Worm (Caenorhabditis elegans) whole organism, L3 larva: ENCODE data around the gene hgrs-1.

Source experiments
- R02D3.7 ChIP-seq: fragments of 150-350 bp; optimal IDR thresholded peaks from 2 replicates; lab custom pipeline; 2014; ENCODE audit warnings: missing biosample characterization, missing genetic modification characterization
- ZK546.5 ChIP-seq: sonication (generic microtip); optimal IDR thresholded peaks from 2 replicates; lab custom pipeline; 2017; ENCODE audit warnings: missing biosample characterization, missing genetic modification characterization
- ama-1 ChIP-seq: fragments of 150-350 bp; optimal IDR thresholded peaks from 2 replicates; lab custom pipeline; 2018
- ceh-16 ChIP-seq: sonication (generic microtip); optimal IDR thresholded peaks from 2 replicates; lab custom pipeline; 2017; ENCODE audit warnings: missing biosample characterization, missing genetic modification characterization
- ceh-9 ChIP-seq: sonication (generic microtip); optimal IDR thresholded peaks from 2 replicates; lab custom pipeline; 2018; ENCODE audit warnings: missing biosample characterization, missing genetic modification characterization
- egl-27 ChIP-seq: sonication (generic microtip); optimal IDR thresholded peaks from 4 replicates; lab custom pipeline; 2017; ENCODE audit warnings: missing biosample characterization, missing genetic modification reagents, missing genetic modification characterization
- egl-5 ChIP-seq: fragments of 150-350 bp; optimal IDR thresholded peaks from 2 replicates; lab custom pipeline; 2017; ENCODE audit warnings: missing biosample characterization, missing genetic modification reagents, missing genetic modification characterization, inconsistent platforms
- elt-1 ChIP-seq: fragments of 150-350 bp; optimal IDR thresholded peaks from 2 replicates; lab custom pipeline; 2014; ENCODE audit warnings: missing biosample characterization, missing genetic modification characterization
- elt-2 ChIP-seq: sonication (generic microtip); optimal IDR thresholded peaks from 2 replicates; lab custom pipeline; 2016; ENCODE audit warnings: missing genetic modification reagents, mild to moderate bottlenecking, missing genetic modification characterization, missing compliant biosample characterization
- elt-3 ChIP-seq, 3 experiments: fragments of 150-350 bp in 1 of 3; sonication (generic microtip) in 2 of 3; optimal IDR thresholded peaks; 2 replicates in 2 of 3; 4 replicates in 1 of 3; lab custom pipeline; 2014 to 2017; ENCODE audit warnings: missing biosample characterization in 3 of 3, missing genetic modification characterization in 3 of 3
- fkh-10 ChIP-seq: sonication (generic microtip); optimal IDR thresholded peaks from 2 replicates; lab custom pipeline; 2017; ENCODE audit warnings: missing biosample characterization, missing genetic modification reagents, missing genetic modification characterization
- fos-1 ChIP-seq: fragments of 150-350 bp; optimal IDR thresholded peaks from 2 replicates; lab custom pipeline; 2014; ENCODE audit warnings: missing biosample characterization, missing genetic modification characterization
- hmg-11 ChIP-seq: sonication (generic microtip); optimal IDR thresholded peaks from 2 replicates; lab custom pipeline; 2016; ENCODE audit warnings: missing genetic modification characterization, missing compliant biosample characterization
- jun-1 ChIP-seq: fragments of 150-350 bp; optimal IDR thresholded peaks from 2 replicates; lab custom pipeline; 2014; ENCODE audit warnings: missing biosample characterization, missing genetic modification reagents, missing genetic modification characterization
- lin-15B ChIP-seq: fragments of 150-350 bp; optimal IDR thresholded peaks from 2 replicates; lab custom pipeline; 2014; ENCODE audit warnings: missing biosample characterization, missing genetic modification characterization
- lin-39 ChIP-seq: fragments of 150-350 bp; optimal IDR thresholded peaks from 2 replicates; lab custom pipeline; 2018; ENCODE audit warnings: missing biosample characterization, missing genetic modification reagents, missing genetic modification characterization
- lsy-12 ChIP-seq: sonication (generic microtip); optimal IDR thresholded peaks from 2 replicates; lab custom pipeline; 2016; ENCODE audit warnings: mild to moderate bottlenecking, missing genetic modification characterization, missing compliant biosample characterization
- mdl-1 ChIP-seq: fragments of 150-350 bp; optimal IDR thresholded peaks from 2 replicates; lab custom pipeline; 2014; ENCODE audit warnings: missing biosample characterization, missing genetic modification characterization
- mml-1 ChIP-seq: fragments of 150-350 bp; sonication (generic microtip); optimal IDR thresholded peaks from 3 replicates; lab custom pipeline; 2014; ENCODE audit warnings: missing biosample characterization, missing genetic modification characterization
- nfya-1 ChIP-seq: sonication (generic microtip); optimal IDR thresholded peaks from 2 replicates; lab custom pipeline; 2017; ENCODE audit warnings: missing genetic modification characterization, mild to moderate bottlenecking, missing compliant biosample characterization, antibody characterized with exemption, moderate library complexity; ENCODE audit not compliant: insufficient read depth
- nhr-12 ChIP-seq: fragments of 150-350 bp; optimal IDR thresholded peaks from 2 replicates; lab custom pipeline; 2014; ENCODE audit warnings: missing biosample characterization, missing genetic modification characterization
- nhr-237 ChIP-seq: fragments of 150-350 bp; optimal IDR thresholded peaks from 2 replicates; lab custom pipeline; 2014; ENCODE audit warnings: missing biosample characterization, missing genetic modification characterization
- nhr-25 ChIP-seq: sonication (generic microtip); optimal IDR thresholded peaks from 2 replicates; lab custom pipeline; 2017; ENCODE audit warnings: missing biosample characterization, missing genetic modification characterization
- nhr-28 ChIP-seq: fragments of 150-350 bp; optimal IDR thresholded peaks from 2 replicates; lab custom pipeline; 2014; ENCODE audit warnings: missing biosample characterization, missing genetic modification characterization
- nhr-43 ChIP-seq: sonication (generic microtip); optimal IDR thresholded peaks from 2 replicates; lab custom pipeline; 2016; ENCODE audit warnings: mild to moderate bottlenecking, missing genetic modification characterization, missing compliant biosample characterization; ENCODE audit not compliant: poor library complexity, severe bottlenecking
- nhr-67 ChIP-seq: fragments of 150-350 bp; optimal IDR thresholded peaks from 2 replicates; lab custom pipeline; 2014; ENCODE audit warnings: missing biosample characterization, missing genetic modification characterization
- nhr-77 ChIP-seq: fragments of 150-350 bp; optimal IDR thresholded peaks from 2 replicates; lab custom pipeline; 2014; ENCODE audit warnings: missing biosample characterization, missing genetic modification characterization
- pha-4 ChIP-seq: fragments of 150-350 bp; optimal IDR thresholded peaks from 2 replicates; lab custom pipeline; 2014; ENCODE audit warnings: missing biosample characterization, missing genetic modification reagents, missing genetic modification characterization
- pqm-1 ChIP-seq: fragments of 150-350 bp; optimal IDR thresholded peaks from 2 replicates; lab custom pipeline; 2017; ENCODE audit warnings: missing biosample characterization, missing genetic modification characterization, inconsistent platforms
- sea-2 ChIP-seq: fragments of 150-350 bp; sonication (generic microtip); optimal IDR thresholded peaks from 4 replicates; lab custom pipeline; 2014; ENCODE audit warnings: missing biosample characterization, missing genetic modification reagents, missing genetic modification characterization
- skn-1 ChIP-seq: fragments of 150-350 bp; optimal IDR thresholded peaks from 2 replicates; lab custom pipeline; 2014; ENCODE audit warnings: missing biosample characterization, missing genetic modification characterization
- snpc-4 ChIP-seq: fragments of 150-350 bp; optimal IDR thresholded peaks from 2 replicates; lab custom pipeline; 2014; ENCODE audit warnings: missing biosample characterization, missing genetic modification characterization
- tbx-2 ChIP-seq: sonication (generic microtip); optimal IDR thresholded peaks from 2 replicates; lab custom pipeline; 2016; ENCODE audit warnings: mild to moderate bottlenecking, missing genetic modification characterization, missing compliant biosample characterization
- unc-62 ChIP-seq: fragments of 150-350 bp; sonication (generic microtip); optimal IDR thresholded peaks from 4 replicates; lab custom pipeline; 2014; ENCODE audit warnings: missing biosample characterization, missing genetic modification reagents, missing genetic modification characterization

Gene hgrs-1

DNA sequence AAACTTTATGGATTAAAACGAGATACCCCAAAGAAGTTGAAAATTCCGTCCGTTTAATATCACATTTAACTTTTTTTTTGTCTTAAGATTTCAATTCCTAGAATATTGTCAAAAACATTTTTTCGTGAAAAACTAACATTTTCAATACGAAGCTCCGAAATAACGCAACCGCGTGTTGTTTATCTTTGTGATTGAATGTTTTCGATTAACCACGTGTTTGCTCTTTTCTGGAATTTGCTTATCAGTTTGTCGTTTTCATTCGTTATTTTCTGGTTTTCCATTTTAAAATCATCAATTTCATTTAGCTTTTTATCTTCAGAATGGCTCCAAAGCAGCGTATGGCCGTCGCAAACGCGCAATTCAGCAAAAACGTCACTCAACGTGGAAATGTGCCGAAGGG lies 19.5 kb upstream of the hgrs-1 start, which contains the start of gene serp-1.2:
Gene serp-1.2, plus strand, starts transcription at position 318 of the 400 bp plus-strand sequence.
- peak; percentile 78 for TF ChIP-seq pqm-1
- no peak for TF ChIP-seq ceh-9 (tag; lab: Kevin White, UChicago)
- TF ChIP-seq ceh-16: no peak
- TF ChIP-seq fkh-10: no peak
- peak; percentile 80 for TF ChIP-seq elt-2 (tag; lab: Kevin White, UChicago)
- TF ChIP-seq pha-4 (tag; lab: Kevin White, UChicago): peak; percentile 77
- TF ChIP-seq nfya-1 (tag; lab: Kevin White, UChicago): peak; percentile 29
- no peak for TF ChIP-seq lsy-12
- TF ChIP-seq, all 47 proteins: peak for 4

DNA sequence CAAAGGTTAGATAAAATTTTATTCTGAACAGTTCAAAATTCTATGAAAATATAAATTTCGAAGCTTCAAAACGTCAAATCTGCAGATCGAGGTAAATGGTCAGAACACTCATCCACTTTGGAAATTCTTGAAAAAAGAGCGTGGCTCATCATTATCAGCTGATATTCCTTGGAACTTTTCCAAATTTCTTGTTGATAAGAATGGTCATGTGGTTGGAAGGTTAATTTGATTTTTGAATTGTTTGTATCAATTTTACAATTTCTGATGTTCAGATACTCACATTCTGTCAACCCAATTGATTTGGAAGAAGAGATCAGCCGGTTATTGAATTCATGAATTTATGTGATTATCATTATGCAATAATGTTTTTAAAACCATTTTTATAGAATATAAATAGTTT lies 17.2 kb upstream of the hgrs-1 start:
- no peak for TF ChIP-seq egl-5 (tag; lab: Kevin White, UChicago)
- TF ChIP-seq snpc-4: no peak
- no peak for TF ChIP-seq unc-62 (GFP tag; lab: Kevin White, UChicago)
- TF ChIP-seq elt-2 (tag; lab: Kevin White, UChicago): peak; percentile 52
- TF ChIP-seq pqm-1: peak; percentile 57
- TF ChIP-seq elt-3 (tag; optimal IDR thresholded peaks at IDR 0.05; lab: Kevin White, UChicago): no peak
- peak; percentile 25 for TF ChIP-seq pha-4 (tag; lab: Kevin White, UChicago)
- TF ChIP-seq nfya-1 (tag; lab: Kevin White, UChicago): no peak

- peak; percentile 36 for TF ChIP-seq nhr-25 (tag; lab: Kevin White, UChicago)
- no peak for TF ChIP-seq ZK546.5 (tag; lab: Kevin White, UChicago)
- TF ChIP-seq egl-5 (tag; lab: Kevin White, UChicago): peak; percentile 22
- no peak for TF ChIP-seq ama-1 (lab: Kevin White, UChicago)
- TF ChIP-seq pha-4 (tag; lab: Kevin White, UChicago): peak; percentile 47
These were observed 16.1 kb upstream of the hgrs-1 start, which contains the start of gene gpx-6 for ce11 chrIV:8221946-8222345. gpx-6 (plus strand) TSS chrIV:8222202.

ce11 chrIV:8219987-8220386 lies 14.1 kb upstream of the hgrs-1 start, which contains the start of gene ocr-2:
ocr-2 (minus strand) TSS chrIV:8220087.
- TF ChIP-seq fos-1 (tag; lab: Kevin White, UChicago): no peak
- TF ChIP-seq nhr-67 (tag; lab: Kevin White, UChicago): no peak
- TF ChIP-seq nhr-43 (tag; lab: Kevin White, UChicago): no peak
- no peak for TF ChIP-seq ceh-16
- no peak for TF ChIP-seq fkh-10
- no peak for TF ChIP-seq sea-2
- no peak for TF ChIP-seq egl-27 (tag; lab: Kevin White, UChicago)
- no peak for TF ChIP-seq mml-1 (tag; lab: Kevin White, UChicago)
- TF ChIP-seq hmg-11: no peak

ce11 chrIV:8211747-8212146 lies 5.9 kb upstream of the hgrs-1 start, which contains the start of gene C07G1.7:
C07G1.7 (minus strand) TSS chrIV:8211847.
- TF ChIP-seq elt-1 (tag; lab: Kevin White, UChicago): no peak
- no peak for TF ChIP-seq nhr-67 (tag; lab: Kevin White, UChicago)
- TF ChIP-seq nhr-28: no peak
- TF ChIP-seq R02D3.7: no peak
- no peak for TF ChIP-seq egl-5 (tag; lab: Kevin White, UChicago)
- TF ChIP-seq ceh-16: no peak
- no peak for TF ChIP-seq pha-4 (tag; lab: Kevin White, UChicago)
- no peak for TF ChIP-seq egl-27 (tag; lab: Kevin White, UChicago)
- TF ChIP-seq lsy-12: no peak
- TF ChIP-seq sea-2: no peak
- no peak for TF ChIP-seq lin-39 (tag; lab: Kevin White, UChicago)
- no peak for TF ChIP-seq nhr-43 (tag; lab: Kevin White, UChicago)
- TF ChIP-seq mml-1 (tag; lab: Kevin White, UChicago): no peak
- no peak for TF ChIP-seq mdl-1 (tag; lab: Kevin White, UChicago)
- no peak for TF ChIP-seq jun-1 (tag; lab: Kevin White, UChicago)
- TF ChIP-seq skn-1: no peak
- TF ChIP-seq tbx-2: no peak
- no peak for TF ChIP-seq nhr-77 (tag; lab: Kevin White, UChicago)
- TF ChIP-seq, all 47 proteins: peak for 0

DNA sequence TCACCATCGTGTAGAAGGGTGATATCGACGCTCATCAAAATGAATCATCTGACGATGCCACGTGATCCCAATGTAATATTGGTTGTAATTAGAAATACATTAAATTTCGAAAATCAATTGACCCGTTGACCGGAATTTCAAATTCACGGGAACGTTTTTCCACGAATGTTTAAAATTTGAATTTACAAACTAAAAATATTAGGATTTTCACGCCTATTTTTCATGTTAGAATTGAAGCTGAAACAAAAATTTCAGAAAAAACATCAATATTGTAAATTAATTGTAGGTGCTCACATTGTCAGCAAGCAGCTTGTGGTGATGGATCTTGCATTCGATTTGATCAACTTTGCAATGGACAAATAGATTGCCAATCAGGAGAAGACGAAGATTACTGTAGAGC lies 4.5 kb upstream of the hgrs-1 start, which contains the start of gene C07G1.6:
Gene C07G1.6, minus strand, starts transcription at position 101 of the 400 bp plus-strand sequence.
- TF ChIP-seq lin-15B (tag; lab: Kevin White, UChicago) (no peak), mdl-1 (tag; lab: Kevin White, UChicago) (no peak), ceh-9 (tag; lab: Kevin White, UChicago) (no peak), egl-27 (tag; lab: Kevin White, UChicago) (no peak), elt-1 (tag; lab: Kevin White, UChicago) (no peak), nhr-237 (no peak), nhr-12 (tag; lab: Kevin White, UChicago) (no peak), ama-1 (lab: Kevin White, UChicago) (no peak)
